Fruit fly (Drosophila melanogaster) whole organism, embryonic: ENCODE data around the gene Ser7.

Experiments used
- B-H1 ChIP-seq: fragments of 200-800 bp; sonication (Bioruptor generic); IDR thresholded peaks from 3 replicates; pipeline ENCODE4 v1.3.6; 2022; ENCODE audit warnings: missing biosample characterization, missing genetic modification characterization
- B-H2 ChIP-seq: fragments of 200-800 bp; sonication (Bioruptor generic); optimal IDR thresholded peaks from 2 replicates; lab custom pipeline; 2018; ENCODE audit warnings: missing biosample characterization, mild to moderate bottlenecking, missing genetic modification characterization
- BEAF-32 ChIP-seq: fragments of 200-800 bp; sonication (Bioruptor generic); optimal IDR thresholded peaks from 3 replicates; lab custom pipeline; 2017; ENCODE audit warnings: missing biosample characterization, missing genetic modification characterization, mild to moderate bottlenecking, moderate library complexity, missing genetic modification reagents
- CG10959 ChIP-seq: fragments of 200-800 bp; sonication (Bioruptor generic); IDR thresholded peaks from 2 replicates; pipeline ENCODE4 v1.3.6; 2022; ENCODE audit warnings: missing biosample characterization, missing genetic modification characterization
- CG11695 ChIP-seq: fragments of 200-800 bp; sonication (Bioruptor generic); IDR thresholded peaks from 3 replicates; pipeline ENCODE4 v1.3.6; 2022; ENCODE audit warnings: missing biosample characterization, missing genetic modification characterization
- CG12236 ChIP-seq: fragments of 200-800 bp; sonication (Bioruptor generic); optimal IDR thresholded peaks from 2 replicates; lab custom pipeline; 2016; ENCODE audit warnings: missing biosample characterization, missing genetic modification characterization
- CG13424 ChIP-seq: fragments of 200-800 bp; sonication (Bioruptor generic); optimal IDR thresholded peaks from 2 replicates; lab custom pipeline; 2019; ENCODE audit warnings: missing biosample characterization, mild to moderate bottlenecking, missing genetic modification characterization, moderate library complexity
- CG14050 ChIP-seq: fragments of 200-800 bp; sonication (Bioruptor generic); IDR thresholded peaks from 3 replicates; pipeline ENCODE4 v1.3.6; 2022; ENCODE audit warnings: missing biosample characterization, missing genetic modification characterization
- CG14965 ChIP-seq: fragments of 200-800 bp; sonication (Bioruptor generic); optimal IDR thresholded peaks from 2 replicates; lab custom pipeline; 2016; ENCODE audit warnings: missing biosample characterization, missing genetic modification characterization, borderline replicate concordance
- CG1647 ChIP-seq: fragments of 200-800 bp; sonication (Bioruptor generic); optimal IDR thresholded peaks from 3 replicates; lab custom pipeline; 2016; ENCODE audit warnings: missing biosample characterization, missing genetic modification characterization
- CG17829 ChIP-seq: fragments of 200-800 bp; optimal IDR thresholded peaks from 2 replicates; lab custom pipeline; 2019; ENCODE audit warnings: missing biosample characterization, mild to moderate bottlenecking, missing genetic modification characterization, moderate library complexity
- CG30020 ChIP-seq: fragments of 200-800 bp; optimal IDR thresholded peaks from 2 replicates; lab custom pipeline; 2019; ENCODE audit warnings: missing biosample characterization, mild to moderate bottlenecking, missing genetic modification characterization, moderate library complexity
- CG4328 ChIP-seq: fragments of 200-800 bp; sonication (Bioruptor generic); optimal IDR thresholded peaks from 3 replicates; lab custom pipeline; 2017; ENCODE audit warnings: missing biosample characterization, missing genetic modification reagents, missing genetic modification characterization
- CG4424 ChIP-seq: fragments of 200-800 bp; sonication (Bioruptor generic); optimal IDR thresholded peaks from 3 replicates; lab custom pipeline; 2016; ENCODE audit warnings: missing biosample characterization, missing genetic modification characterization
- CG4707 ChIP-seq: fragments of 200-800 bp; sonication (Bioruptor generic); optimal IDR thresholded peaks from 2 replicates; lab custom pipeline; 2018; ENCODE audit warnings: missing biosample characterization, mild to moderate bottlenecking, missing genetic modification characterization, moderate library complexity
- CG4820 ChIP-seq: fragments of 200-800 bp; sonication (Bioruptor generic); optimal IDR thresholded peaks from 3 replicates; lab custom pipeline; 2016; ENCODE audit warnings: missing biosample characterization, missing genetic modification characterization
- CG7556 ChIP-seq: fragments of 200-800 bp; sonication (Bioruptor generic); optimal IDR thresholded peaks from 2 replicates; lab custom pipeline; 2017; ENCODE audit warnings: missing biosample characterization, mild to moderate bottlenecking, missing genetic modification characterization
- CG8478 ChIP-seq: fragments of >200 bp; optimal IDR thresholded peaks from 2 replicates; lab custom pipeline; 2018
- D ChIP-seq, 2 experiments: fragments of 200-800 bp in 1 of 2; fragments of >200 bp in 1 of 2; sonication (Bioruptor generic) in 1 of 2; optimal IDR thresholded peaks; 2 replicates in 1 of 2; 3 replicates in 1 of 2; lab custom pipeline; 2017; ENCODE audit warnings: mild to moderate bottlenecking in 1 of 2, missing biosample characterization in 1 of 2, missing genetic modification characterization in 1 of 2, missing genetic modification reagents in 1 of 2
- D19B ChIP-seq: fragments of 200-800 bp; sonication (Bioruptor generic); optimal IDR thresholded peaks from 2 replicates; lab custom pipeline; 2017; ENCODE audit warnings: missing biosample characterization, mild to moderate bottlenecking, missing genetic modification characterization
- E2f1 ChIP-seq: fragments of 200-800 bp; sonication (Bioruptor generic); IDR thresholded peaks from 2 replicates; pipeline ENCODE4 v1.3.6; 2022; ENCODE audit warnings: missing biosample characterization, missing genetic modification characterization
- Fer2 ChIP-seq: fragments of 200-800 bp; sonication (Bioruptor generic); optimal IDR thresholded peaks from 2 replicates; lab custom pipeline; 2018; ENCODE audit warnings: missing biosample characterization, mild to moderate bottlenecking, missing genetic modification characterization, moderate library complexity
- MTF-1 ChIP-seq: fragments of 200-800 bp; sonication (Bioruptor generic); optimal IDR thresholded peaks from 2 replicates; lab custom pipeline; 2018; ENCODE audit warnings: missing biosample characterization, mild to moderate bottlenecking, missing genetic modification characterization, borderline replicate concordance
- Rx ChIP-seq: fragments of 200-800 bp; sonication (Bioruptor generic); IDR thresholded peaks from 2 replicates; pipeline ENCODE4 v1.3.6; 2022; ENCODE audit warnings: missing biosample characterization, missing genetic modification characterization
- Six4 ChIP-seq: fragments of 200-800 bp; sonication (Bioruptor generic); optimal IDR thresholded peaks from 2 replicates; lab custom pipeline; 2016; ENCODE audit warnings: missing biosample characterization, missing genetic modification characterization
- Sox100B ChIP-seq: fragments of 200-800 bp; sonication (Bioruptor generic); optimal IDR thresholded peaks from 3 replicates; lab custom pipeline; 2018; ENCODE audit warnings: missing biosample characterization, mild to moderate bottlenecking, missing genetic modification characterization
- Vsx1 ChIP-seq: fragments of 200-800 bp; sonication (Bioruptor generic); optimal IDR thresholded peaks from 2 replicates; lab custom pipeline; 2017; ENCODE audit warnings: missing biosample characterization, mild to moderate bottlenecking, missing genetic modification characterization, missing genetic modification reagents
- az2 ChIP-seq: fragments of 200-800 bp; sonication (Bioruptor generic); optimal IDR thresholded peaks from 3 replicates; lab custom pipeline; 2016; ENCODE audit warnings: missing biosample characterization, missing genetic modification characterization
- bbx ChIP-seq: fragments of 200-800 bp; sonication (Bioruptor generic); IDR thresholded peaks from 2 replicates; pipeline ENCODE4 v1.3.6; 2022; ENCODE audit warnings: missing biosample characterization, missing genetic modification characterization; ENCODE audit not compliant: partially characterized antibody
- corto ChIP-seq: fragments of 200-800 bp; sonication (Bioruptor generic); optimal IDR thresholded peaks from 2 replicates; lab custom pipeline; 2016; ENCODE audit warnings: missing biosample characterization, mild to moderate bottlenecking, missing genetic modification characterization, moderate library complexity
- croc ChIP-seq: fragments of 200-800 bp; sonication (Bioruptor generic); conservative IDR thresholded peaks from 3 replicates; pipeline ENCODE4 v1.3.6; 2022; ENCODE audit warnings: missing biosample characterization, missing genetic modification characterization
- dimm ChIP-seq: fragments of 200-800 bp; sonication (Bioruptor generic); IDR thresholded peaks from 2 replicates; pipeline ENCODE4 v1.3.6; 2022; ENCODE audit warnings: missing biosample characterization, missing genetic modification characterization
- disco-r ChIP-seq: fragments of 200-800 bp; sonication (Bioruptor generic); optimal IDR thresholded peaks from 2 replicates; lab custom pipeline; 2016; ENCODE audit warnings: missing biosample characterization, missing genetic modification characterization
- ewg ChIP-seq: fragments of 200-800 bp; sonication (Bioruptor generic); optimal IDR thresholded peaks from 3 replicates; lab custom pipeline; 2017; ENCODE audit warnings: mild to moderate bottlenecking, missing biosample characterization, missing genetic modification reagents, missing genetic modification characterization
- gsb-n ChIP-seq: fragments of 200-800 bp; sonication (Bioruptor generic); optimal IDR thresholded peaks from 3 replicates; lab custom pipeline; 2018; ENCODE audit warnings: missing biosample characterization, mild to moderate bottlenecking, missing genetic modification characterization
- lab ChIP-seq: fragments of 200-800 bp; sonication (Bioruptor generic); optimal IDR thresholded peaks from 3 replicates; lab custom pipeline; 2017; ENCODE audit warnings: missing biosample characterization, missing genetic modification characterization, mild to moderate bottlenecking, moderate library complexity, missing genetic modification reagents
- lilli ChIP-seq: fragments of 200-800 bp; sonication (Bioruptor generic); optimal IDR thresholded peaks from 3 replicates; lab custom pipeline; 2016; ENCODE audit warnings: missing biosample characterization, missing genetic modification characterization
- oc ChIP-seq: fragments of 200-800 bp; sonication (Bioruptor generic); optimal IDR thresholded peaks from 2 replicates; lab custom pipeline; 2018; ENCODE audit warnings: missing biosample characterization, mild to moderate bottlenecking, missing genetic modification characterization, moderate library complexity
- rib ChIP-seq: fragments of 200-800 bp; sonication (Bioruptor generic); IDR thresholded peaks from 2 replicates; pipeline ENCODE4 v1.3.6; 2022; ENCODE audit warnings: missing biosample characterization, missing genetic modification characterization
- schlank ChIP-seq: fragments of 200-800 bp; sonication (Bioruptor generic); optimal IDR thresholded peaks from 2 replicates; lab custom pipeline; 2018; ENCODE audit warnings: missing biosample characterization, mild to moderate bottlenecking, missing genetic modification characterization
- scrt ChIP-seq: fragments of 200-800 bp; sonication (Bioruptor generic); optimal IDR thresholded peaks from 2 replicates; lab custom pipeline; 2018; ENCODE audit warnings: missing biosample characterization, mild to moderate bottlenecking, missing genetic modification characterization, moderate library complexity
- sima ChIP-seq: fragments of 200-800 bp; sonication (Bioruptor generic); optimal IDR thresholded peaks from 2 replicates; lab custom pipeline; 2016; ENCODE audit warnings: missing biosample characterization, missing genetic modification characterization
- slou ChIP-seq: fragments of 200-800 bp; sonication (Bioruptor generic); optimal IDR thresholded peaks from 3 replicates; lab custom pipeline; 2016; ENCODE audit warnings: missing biosample characterization, missing genetic modification characterization
- slp2 ChIP-seq: fragments of 200-800 bp; sonication (Bioruptor generic); optimal IDR thresholded peaks from 2 replicates; lab custom pipeline; 2016; ENCODE audit warnings: missing biosample characterization, missing genetic modification characterization
- sqz ChIP-seq: fragments of 200-800 bp; sonication (Bioruptor generic); optimal IDR thresholded peaks from 3 replicates; lab custom pipeline; 2018; ENCODE audit warnings: missing biosample characterization, mild to moderate bottlenecking, missing genetic modification characterization
- stwl ChIP-seq: fragments of 200-800 bp; sonication (Bioruptor generic); optimal IDR thresholded peaks from 3 replicates; lab custom pipeline; 2018; ENCODE audit warnings: missing biosample characterization, mild to moderate bottlenecking, missing genetic modification characterization, moderate library complexity
- tap ChIP-seq: fragments of 200-800 bp; optimal IDR thresholded peaks from 3 replicates; lab custom pipeline; 2019; ENCODE audit warnings: missing biosample characterization, mild to moderate bottlenecking, missing genetic modification characterization, moderate library complexity
- toy ChIP-seq: fragments of 200-800 bp; sonication (Bioruptor generic); IDR thresholded peaks from 2 replicates; pipeline ENCODE4 v1.3.6; 2022; ENCODE audit warnings: missing biosample characterization, missing genetic modification characterization
- tup ChIP-seq: fragments of 200-800 bp; sonication (Bioruptor generic); optimal IDR thresholded peaks from 2 replicates; lab custom pipeline; 2016; ENCODE audit warnings: missing biosample characterization, mild to moderate bottlenecking, missing genetic modification characterization, moderate library complexity
- zfh1 ChIP-seq: fragments of 200-800 bp; sonication (Bioruptor generic); IDR thresholded peaks from 3 replicates; pipeline ENCODE4 v1.3.6; 2022; ENCODE audit warnings: missing biosample characterization, missing genetic modification characterization

Gene Ser7

dm6 chrX:9899535-9900179 is 34.6 kb downstream of the Ser7 start, which contains the start of gene CG15249 (continued):
- TF ChIP-seq CG1647 (GFP tag; lab: Kevin White, UChicago) = no peak
- TF ChIP-seq CG17829 (tag; lab: Kevin White, UChicago) = peak; percentile 74
- TF ChIP-seq bbx (GFP tag; lab: Robert Waterston, UW) = no peak
- TF ChIP-seq croc (GFP tag; lab: Robert Waterston, UW) = no peak
- peak; percentile 24 for TF ChIP-seq oc (tag; lab: Kevin White, UChicago)
- peak; percentile 59 for TF ChIP-seq gsb-n (tag; lab: Kevin White, UChicago)
- no peak for TF ChIP-seq slou
- TF ChIP-seq CG4328 = peak; percentile 42
- TF ChIP-seq Rx (GFP tag; lab: Robert Waterston, UW) = no peak
- no peak for TF ChIP-seq B-H2
- TF ChIP-seq slp2 = no peak
- no peak for TF ChIP-seq toy (GFP tag; lab: Robert Waterston, UW)
- peak; percentile 84 for TF ChIP-seq Sox100B (GFP tag; lab: Kevin White, UChicago)
- TF ChIP-seq CG30020 (tag; lab: Kevin White, UChicago) = no peak
- no peak for TF ChIP-seq CG12236 (GFP tag; lab: Kevin White, UChicago)
- TF ChIP-seq disco-r (GFP tag; lab: Kevin White, UChicago) = no peak
- peak; percentile 24 for TF ChIP-seq sqz
- no peak for TF ChIP-seq MTF-1 (GFP tag; lab: Kevin White, UChicago)
- TF ChIP-seq corto (GFP tag; lab: Kevin White, UChicago) = no peak
- no peak for TF ChIP-seq dimm (GFP tag; lab: Robert Waterston, UW)
- no peak for TF ChIP-seq rib (GFP tag; lab: Robert Waterston, UW)
- TF ChIP-seq CG4424 (GFP tag; lab: Kevin White, UChicago) = peak; percentile 34
- no peak for TF ChIP-seq E2f1 (GFP tag; lab: Robert Waterston, UW)
- no peak for TF ChIP-seq BEAF-32 (GFP tag; lab: Kevin White, UChicago)
- TF ChIP-seq CG11695 (GFP tag; lab: Robert Waterston, UW) = no peak
- peak; percentile 44 for TF ChIP-seq lab (GFP tag; lab: Kevin White, UChicago)
- peak; percentile 9 for TF ChIP-seq CG4820 (GFP tag; lab: Kevin White, UChicago)
- TF ChIP-seq CG10959 = no peak
- no peak for TF ChIP-seq zfh1 (GFP tag; lab: Robert Waterston, UW)
- TF ChIP-seq CG13424 = peak; percentile 81
- TF ChIP-seq lilli = no peak
- TF ChIP-seq CG4707 (GFP tag; lab: Kevin White, UChicago) = no peak
- no peak for TF ChIP-seq CG8478 (lab: Kevin White, UChicago)
- no peak for TF ChIP-seq CG14965 (GFP tag; lab: Kevin White, UChicago)
- no peak for TF ChIP-seq Six4
- no peak for TF ChIP-seq az2 (GFP tag; lab: Kevin White, UChicago)
- TF ChIP-seq stwl (tag; lab: Kevin White, UChicago) = no peak
- TF ChIP-seq D19B = no peak
- no peak for TF ChIP-seq sima (GFP tag; lab: Kevin White, UChicago)
- TF ChIP-seq Fer2 = no peak
- TF ChIP-seq tap (tag; lab: Kevin White, UChicago) = peak; percentile 50
- TF ChIP-seq D (optimal IDR thresholded peaks at IDR 0.05; lab: Kevin White, UChicago) = no peak
- peak; percentile 56 for TF ChIP-seq D (GFP tag; optimal IDR thresholded peaks at IDR 0.05; lab: Kevin White, UChicago)
- TF ChIP-seq B-H1 (GFP tag; lab: Robert Waterston, UW) = no peak; the same call in 2 of the 3 replicates
- TF ChIP-seq scrt (GFP tag; lab: Kevin White, UChicago) = no peak
- TF ChIP-seq tup (GFP tag; lab: Kevin White, UChicago) = no peak
- no peak for TF ChIP-seq schlank (tag; lab: Kevin White, UChicago)
- TF ChIP-seq Vsx1 = no peak
- peak; percentile 77 for TF ChIP-seq CG7556 (GFP tag; lab: Kevin White, UChicago)
- no peak for TF ChIP-seq ewg
- TF ChIP-seq CG14050 = no peak
